Fruit fly (Drosophila melanogaster): ENCODE measurements around the gene RpL17.
A peak's percentile ranks its signal among the peaks of the same experiment; 100 is the strongest.

RpL17 gene

DNA sequence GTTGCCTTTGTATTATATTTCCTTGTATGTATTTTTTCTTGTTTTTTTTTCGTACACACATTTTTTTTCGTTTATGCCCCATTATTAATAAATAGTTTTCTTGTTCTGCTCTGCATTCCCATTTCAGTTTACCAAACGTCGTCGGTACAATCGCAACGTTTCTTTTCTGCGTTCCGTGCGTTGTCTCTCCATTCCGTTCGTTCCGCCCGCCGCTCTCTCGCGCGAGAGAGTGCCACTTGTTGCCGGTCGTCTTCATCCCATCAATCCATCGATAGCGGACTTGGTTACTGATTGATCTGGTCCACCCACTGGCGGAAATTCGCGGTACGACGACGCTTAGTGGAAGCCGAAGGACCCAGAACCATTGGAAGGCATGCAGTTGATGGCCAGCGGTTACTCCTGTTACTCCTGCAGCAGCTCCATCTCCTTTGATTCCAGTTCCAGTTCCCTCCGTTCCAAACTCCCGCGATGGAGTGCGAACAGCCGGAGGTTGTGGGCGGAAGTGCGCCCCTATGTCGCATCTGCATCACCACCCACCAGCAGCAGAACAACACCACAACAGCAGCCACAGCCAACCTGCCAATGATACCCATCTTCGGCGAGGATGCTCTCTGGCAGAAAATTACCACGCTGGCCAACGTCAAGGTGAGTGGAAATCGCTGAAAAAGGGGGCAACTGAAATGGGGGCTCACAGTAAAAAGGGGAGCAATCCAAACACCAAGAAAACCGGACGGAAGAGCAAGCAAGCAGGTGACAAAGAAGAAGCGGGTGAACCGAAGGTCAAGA, 34.6 kb downstream of the RpL17 start:
- TF ChIP-seq CG12605 (GFP tag; IDR thresholded peaks at IDR 0.05) (peak; percentile 31), CG8159 (tag; optimal IDR thresholded peaks at IDR 0.05) (no peak), EcR (GFP tag; optimal IDR thresholded peaks at IDR 0.05) (no peak), Pif1B (GFP tag; optimal IDR thresholded peaks at IDR 0.05) (no peak), CG13204 (GFP tag; optimal IDR thresholded peaks at IDR 0.05) (no peak)

DNA sequence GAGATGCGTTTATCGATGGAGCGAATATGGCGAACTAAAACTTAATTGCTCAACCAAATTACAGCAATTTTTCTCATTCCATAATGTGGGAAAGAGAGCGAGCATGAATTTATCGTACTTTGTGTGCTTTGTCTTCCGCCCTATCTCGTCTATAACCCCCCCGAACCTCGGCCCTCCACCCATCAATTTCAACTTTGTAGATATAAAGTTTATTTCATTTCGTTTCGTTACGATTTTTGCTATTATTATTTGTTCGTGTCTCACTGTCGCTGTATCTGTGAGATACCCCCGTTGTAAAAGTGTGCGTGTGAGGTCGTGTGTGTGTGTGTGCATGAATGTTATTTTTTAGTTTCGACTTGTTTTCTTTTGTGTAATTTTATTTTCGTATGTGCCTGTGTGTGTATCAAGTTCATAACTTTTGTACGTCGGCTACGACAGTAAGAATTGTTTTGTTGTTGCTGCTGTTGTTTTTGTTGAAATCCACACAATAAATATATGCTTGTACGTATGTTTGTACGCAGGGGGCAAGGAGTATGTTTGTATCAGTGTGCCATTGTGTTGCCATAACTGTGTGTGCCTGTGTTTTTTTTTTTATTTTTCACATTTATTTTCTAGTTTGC, 35.3 kb downstream of the RpL17 start:
- TF ChIP-seq CG8159 (tag; optimal IDR thresholded peaks at IDR 0.05) (no peak), Pif1A (GFP tag; optimal IDR thresholded peaks at IDR 0.05) (peak; percentile 11), EcR (GFP tag; optimal IDR thresholded peaks at IDR 0.05) (peak; percentile 31)

DNA sequence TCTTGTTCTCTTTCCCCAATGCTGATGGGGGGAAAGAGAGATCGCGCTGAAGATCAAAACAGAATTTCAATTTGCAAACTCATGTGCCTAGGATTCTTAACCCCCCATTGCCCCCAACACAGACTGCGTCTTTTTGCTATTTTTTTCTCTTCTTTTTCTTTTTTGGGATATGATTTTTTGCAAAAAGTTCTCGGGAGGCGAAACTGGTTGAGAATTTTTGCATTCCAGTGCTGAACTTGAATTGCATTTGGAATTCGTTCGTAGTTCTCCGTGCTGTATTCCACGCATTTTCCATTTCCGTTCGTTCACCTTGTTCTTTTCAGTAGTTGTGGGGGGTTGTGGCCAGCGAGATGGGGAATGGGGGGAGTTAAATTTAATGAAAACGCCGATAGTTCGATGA, 35.9 kb downstream of the RpL17 start:
- TF ChIP-seq CG13204 (GFP tag; optimal IDR thresholded peaks at IDR 0.05) (peak; percentile 54), CG17806 (tag; optimal IDR thresholded peaks at IDR 0.05) (peak; percentile 57), rn (GFP tag; IDR thresholded peaks at IDR 0.05) (no peak), Snoo (tag; optimal IDR thresholded peaks at IDR 0.05) (no peak), Ets98B (GFP tag; IDR thresholded peaks at IDR 0.05) (peak; percentile 35; the same call in 1 of the 2 replicates), CG10348 (GFP tag; IDR thresholded peaks at IDR 0.05) (no peak), fd96Ca (GFP tag; IDR thresholded peaks at IDR 0.05) (peak; percentile 50; the same call in 1 of the 3 replicates), CG4496 (GFP tag; IDR thresholded peaks at IDR 0.05) (peak; percentile 44; the same call in 1 of the 3 replicates), Pif1B (GFP tag; optimal IDR thresholded peaks at IDR 0.05) (peak; percentile 18), gl (tag; optimal IDR thresholded peaks at IDR 0.05) (peak; percentile 76), CG15710 (tag; optimal IDR thresholded peaks at IDR 0.05) (peak; percentile 36), CG12605 (GFP tag; IDR thresholded peaks at IDR 0.05) (peak; percentile 79), Pif1A (GFP tag; optimal IDR thresholded peaks at IDR 0.05) (peak; percentile 27), D1 (tag; optimal IDR thresholded peaks at IDR 0.05) (no peak), CG32121 (GFP tag; IDR thresholded peaks at IDR 0.05) (0 out of 2 replicates have a peak, but pooled peaks have one; percentile 21), CG8301 (tag; optimal IDR thresholded peaks at IDR 0.05) (peak; percentile 41), EcR (GFP tag; optimal IDR thresholded peaks at IDR 0.05) (peak; percentile 94), CG9948 (tag; optimal IDR thresholded peaks at IDR 0.05) (peak; percentile 50), CG34367 (tag; optimal IDR thresholded peaks at IDR 0.05) (peak; percentile 55), CG8159 (tag; optimal IDR thresholded peaks at IDR 0.05) (peak; percentile 54), CG14655 (GFP tag; optimal IDR thresholded peaks at IDR 0.05) (peak; percentile 64)

DNA sequence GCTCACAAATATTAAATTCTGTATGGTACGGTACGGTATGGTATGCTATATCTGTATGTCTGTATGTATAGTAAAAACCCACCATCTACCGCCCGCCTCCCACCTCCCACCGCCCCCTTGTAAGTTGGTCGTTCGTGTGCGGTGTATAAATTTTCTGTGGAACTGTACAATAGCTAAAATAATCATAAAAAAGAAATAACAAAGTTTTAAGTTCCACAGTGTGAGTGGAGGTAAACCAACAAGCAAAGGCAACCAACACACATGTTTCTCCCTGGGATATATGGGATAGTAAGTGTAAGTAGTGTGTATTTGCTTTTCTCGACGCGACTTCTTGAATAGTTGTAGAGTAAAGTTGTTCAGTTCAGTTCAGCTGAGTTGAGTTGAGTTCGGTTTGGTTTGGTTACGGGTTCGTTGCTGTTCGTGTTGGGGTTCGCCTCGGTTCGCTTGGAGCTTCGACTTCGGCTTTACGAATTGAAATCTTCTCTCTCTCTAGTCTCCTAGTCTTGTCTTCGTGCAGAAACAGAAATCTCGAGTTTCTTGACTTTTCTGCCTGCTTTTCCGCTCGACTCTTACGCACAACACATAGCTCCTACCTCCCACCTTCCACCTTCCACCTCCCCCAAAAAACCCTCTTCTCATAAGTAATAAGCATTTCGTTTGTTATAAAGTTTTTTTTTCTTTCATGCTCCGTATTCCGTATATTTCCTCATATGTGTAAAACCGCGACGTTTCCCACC, 37.3 kb downstream of the RpL17 start:
- peak; percentile 78 for TF ChIP-seq EcR (GFP tag; optimal IDR thresholded peaks at IDR 0.05)
- no peak for TF ChIP-seq Pif1A (GFP tag; optimal IDR thresholded peaks at IDR 0.05)

DNA sequence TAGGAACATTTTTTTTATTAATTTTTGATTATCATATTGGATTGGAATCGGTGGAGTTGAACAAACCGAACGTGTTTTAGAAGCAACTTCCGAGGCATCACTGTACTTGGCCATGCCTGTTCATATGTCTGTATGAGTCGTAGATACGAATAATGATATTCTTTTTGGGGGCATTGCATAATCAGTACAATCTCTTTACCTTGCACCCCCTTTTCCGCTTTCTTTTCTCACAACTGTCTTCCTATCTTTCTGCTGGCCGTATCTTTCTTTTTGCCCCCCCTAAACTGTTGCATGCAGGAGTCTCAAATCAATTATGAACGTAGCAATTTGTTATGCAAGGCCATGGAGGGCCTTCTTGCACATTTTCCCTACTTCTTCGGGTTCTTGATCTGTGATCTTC, 38.1 kb downstream of the RpL17 start:
- TF ChIP-seq CG15710 (tag; optimal IDR thresholded peaks at IDR 0.05) (no peak), fd96Ca (GFP tag; IDR thresholded peaks at IDR 0.05) (no peak), EcR (GFP tag; optimal IDR thresholded peaks at IDR 0.05) (no peak), Pif1B (GFP tag; optimal IDR thresholded peaks at IDR 0.05) (no peak), Pif1A (GFP tag; optimal IDR thresholded peaks at IDR 0.05) (no peak), CG8159 (tag; optimal IDR thresholded peaks at IDR 0.05) (no peak), rn (GFP tag; IDR thresholded peaks at IDR 0.05) (no peak), CG13204 (GFP tag; optimal IDR thresholded peaks at IDR 0.05) (no peak), CG14655 (GFP tag; optimal IDR thresholded peaks at IDR 0.05) (no peak), CG10348 (GFP tag; IDR thresholded peaks at IDR 0.05) (no peak), D1 (tag; optimal IDR thresholded peaks at IDR 0.05) (no peak)

DNA sequence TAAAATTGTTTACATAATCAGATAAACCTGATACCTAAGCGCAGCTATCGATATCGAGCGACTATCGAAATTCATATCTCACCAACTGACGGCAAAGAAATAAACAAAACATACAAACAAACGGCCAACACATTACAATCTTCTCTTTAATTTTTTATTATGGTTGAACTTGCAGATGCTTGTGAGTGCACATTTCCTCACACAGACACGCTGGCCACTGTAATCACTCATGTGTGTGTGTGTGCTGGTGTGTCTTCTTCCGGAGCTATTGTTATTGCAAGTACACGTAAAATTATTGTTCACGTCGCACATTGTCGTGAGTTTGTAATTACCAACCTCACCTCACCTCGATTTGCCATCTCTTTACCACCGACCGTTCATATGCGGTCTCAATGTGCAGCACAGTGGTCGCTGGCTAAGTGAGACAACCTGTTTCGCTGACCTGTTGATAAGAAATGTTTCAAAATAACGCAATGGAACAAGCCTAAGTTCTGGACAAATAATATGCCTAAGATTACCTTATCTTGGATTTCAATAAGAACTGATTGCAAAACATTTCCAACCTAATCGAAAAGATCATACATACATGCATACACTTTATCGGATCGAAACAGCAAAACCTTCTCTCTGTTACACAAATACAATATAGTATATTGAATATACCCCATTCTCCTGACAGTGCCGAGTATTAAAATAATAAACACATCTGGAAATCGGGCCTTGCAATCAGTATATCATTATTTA, 38.8 kb downstream of the RpL17 start:
- TF ChIP-seq rn (GFP tag; IDR thresholded peaks at IDR 0.05) (no peak), CG13204 (GFP tag; optimal IDR thresholded peaks at IDR 0.05) (no peak), CG8301 (tag; optimal IDR thresholded peaks at IDR 0.05) (peak; percentile 27), Pif1B (GFP tag; optimal IDR thresholded peaks at IDR 0.05) (peak; percentile 28), fd96Ca (GFP tag; IDR thresholded peaks at IDR 0.05) (peak; percentile 60; the same call in 1 of the 3 replicates), CG4496 (GFP tag; IDR thresholded peaks at IDR 0.05) (peak; percentile 49; the same call in 2 of the 3 replicates), Ets98B (GFP tag; IDR thresholded peaks at IDR 0.05) (no peak), CG15710 (tag; optimal IDR thresholded peaks at IDR 0.05) (peak; percentile 24), CG12605 (GFP tag; IDR thresholded peaks at IDR 0.05) (no peak), D1 (tag; optimal IDR thresholded peaks at IDR 0.05) (no peak), gl (tag; optimal IDR thresholded peaks at IDR 0.05) (peak; percentile 3), CG34367 (tag; optimal IDR thresholded peaks at IDR 0.05) (peak; percentile 16), Pif1A (GFP tag; optimal IDR thresholded peaks at IDR 0.05) (peak; percentile 22), CG14655 (GFP tag; optimal IDR thresholded peaks at IDR 0.05) (peak; percentile 65), EcR (GFP tag; optimal IDR thresholded peaks at IDR 0.05) (no peak), CG32121 (GFP tag; IDR thresholded peaks at IDR 0.05) (peak; percentile 30; the same call in 1 of the 2 replicates), CG8159 (tag; optimal IDR thresholded peaks at IDR 0.05) (peak; percentile 21), CG17806 (tag; optimal IDR thresholded peaks at IDR 0.05) (peak; percentile 25), Snoo (tag; optimal IDR thresholded peaks at IDR 0.05) (peak; percentile 8), CG9948 (tag; optimal IDR thresholded peaks at IDR 0.05) (peak; percentile 23)

All from whole organism, pupa.